Worm (Caenorhabditis elegans): ENCODE measurements around the gene acr-2.

DNA sequence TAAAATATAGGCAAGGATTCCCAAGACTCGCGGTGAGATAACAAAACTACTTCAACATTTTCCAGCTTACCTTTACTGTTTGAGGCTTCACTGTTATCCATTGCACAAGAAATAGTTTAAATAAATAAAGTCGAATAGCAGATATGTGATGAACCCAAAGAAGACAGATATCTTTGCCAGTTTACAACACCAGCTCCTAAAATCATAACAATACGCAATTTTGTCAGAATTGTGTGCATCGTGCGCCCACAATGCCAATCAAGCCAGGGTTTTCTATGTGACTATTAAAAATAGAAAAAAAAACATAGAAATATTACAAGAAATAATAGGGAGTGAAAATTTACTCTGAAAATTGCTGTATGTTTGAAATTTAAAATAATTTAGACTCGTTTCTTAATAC lies 19.7 kb upstream of the acr-2 start, which contains the start of gene F38B6.8:
- TF ChIP-seq mdl-1 (tag; optimal IDR thresholded peaks at IDR 0.05) (no peak), pha-4 (tag; optimal IDR thresholded peaks at IDR 0.05) (no peak), ceh-9 (tag; optimal IDR thresholded peaks at IDR 0.05) (no peak), ama-1 (optimal IDR thresholded peaks at IDR 0.05) (no peak), lin-15B (tag; optimal IDR thresholded peaks at IDR 0.05) (no peak), nhr-77 (tag; optimal IDR thresholded peaks at IDR 0.05) (no peak), mml-1 (tag; optimal IDR thresholded peaks at IDR 0.05) (no peak), tbx-2 (tag; optimal IDR thresholded peaks at IDR 0.05) (no peak), nhr-12 (tag; optimal IDR thresholded peaks at IDR 0.05) (no peak), nhr-25 (tag; optimal IDR thresholded peaks at IDR 0.05) (no peak), ceh-82 (tag; optimal IDR thresholded peaks at IDR 0.05) (no peak)
